Fruit fly (Drosophila melanogaster) whole organism, wandering third instar larva: ENCODE data around the gene CG42813.

Experiments
- Abd-B ChIP-seq: fragments of >200 bp; optimal IDR thresholded peaks from 2 replicates; lab custom pipeline; 2017; ENCODE audit warnings: missing biosample characterization, missing genetic modification characterization
- Dif ChIP-seq: fragments of 200-275, 200-300 bp; sonication (Bioruptor generic); optimal IDR thresholded peaks from 2 replicates; lab custom pipeline; 2018; ENCODE audit warnings: missing biosample characterization, missing genetic modification characterization; ENCODE audit not compliant: partially characterized antibody
- Hr78 ChIP-seq: fragments of >200 bp; optimal IDR thresholded peaks from 2 replicates; lab custom pipeline; 2017; ENCODE audit warnings: missing biosample characterization, missing genetic modification characterization
- Myc ChIP-seq: fragments of >200 bp; optimal IDR thresholded peaks from 2 replicates; lab custom pipeline; 2017
- OdsH ChIP-seq: fragments of 200-800 bp; sonication (Bioruptor generic); optimal IDR thresholded peaks from 2 replicates; lab custom pipeline; 2016; ENCODE audit warnings: missing biosample characterization, mild to moderate bottlenecking, missing genetic modification characterization
- foxo ChIP-seq, 2 experiments: fragments of 200-800 bp; sonication (Bioruptor generic); optimal IDR thresholded peaks; 2 replicates in 1 of 2; 3 replicates in 1 of 2; lab custom pipeline; 2016 to 2017; ENCODE audit warnings: missing biosample characterization in 2 of 2, missing genetic modification characterization in 2 of 2
- fru ChIP-seq: fragments of 200-800 bp; sonication (Bioruptor generic); optimal IDR thresholded peaks from 3 replicates; lab custom pipeline; 2016; ENCODE audit warnings: missing biosample characterization, mild to moderate bottlenecking, missing genetic modification characterization
- h ChIP-seq: fragments of 200-800 bp; sonication (Bioruptor generic); optimal IDR thresholded peaks from 3 replicates; lab custom pipeline; 2016; ENCODE audit warnings: missing biosample characterization, mild to moderate bottlenecking, missing genetic modification characterization
- lola ChIP-seq: fragments of >200 bp; optimal IDR thresholded peaks from 2 replicates; lab custom pipeline; 2017; ENCODE audit warnings: missing biosample characterization, missing genetic modification characterization
- pan ChIP-seq: fragments of >200 bp; optimal IDR thresholded peaks from 2 replicates; lab custom pipeline; 2017
- rgr ChIP-seq: fragments of 200-800 bp; sonication (Bioruptor generic); optimal IDR thresholded peaks from 3 replicates; lab custom pipeline; 2016; ENCODE audit warnings: missing biosample characterization, mild to moderate bottlenecking, missing genetic modification characterization
- sage ChIP-seq: fragments of 200-800 bp; sonication (Bioruptor generic); optimal IDR thresholded peaks from 2 replicates; lab custom pipeline; 2016; ENCODE audit warnings: missing biosample characterization, mild to moderate bottlenecking, missing genetic modification characterization
- usp ChIP-seq: fragments of >200 bp; optimal IDR thresholded peaks from 2 replicates; lab custom pipeline; 2017; ENCODE audit warnings: missing biosample characterization, missing genetic modification characterization

dm6 chr3R:27201538-27202281, 26.7 kb downstream of the CG42813 start:
- TF ChIP-seq rgr: peak; percentile 74
- TF ChIP-seq sage: peak; percentile 16
- TF ChIP-seq Dif (GFP tag; lab: Kevin White, UChicago): peak; percentile 28
- peak; percentile 84 for TF ChIP-seq OdsH (GFP tag; lab: Kevin White, UChicago)
- TF ChIP-seq Hr78 (GFP tag; lab: Kevin White, UChicago): no peak
- peak; percentile 88 for TF ChIP-seq h (GFP tag; lab: Kevin White, UChicago)
- TF ChIP-seq fru (GFP tag; lab: Kevin White, UChicago): peak; percentile 85
- no peak for TF ChIP-seq Myc (lab: Kevin White, UChicago)
- TF ChIP-seq pan (lab: Kevin White, UChicago): no peak
- TF ChIP-seq foxo (GFP tag; optimal IDR thresholded peaks at IDR 0.05; lab: Kevin White, UChicago): peak in 1 of 2 experiments; percentile 85
- no peak for TF ChIP-seq lola (GFP tag; lab: Kevin White, UChicago)
- TF ChIP-seq Abd-B: no peak
- no peak for TF ChIP-seq usp (GFP tag; lab: Kevin White, UChicago)
